Worm (Caenorhabditis elegans) whole organism, early embryonic: ENCODE data around the gene msp-152.

Experiments
- B0310.2 ChIP-seq: sonication (generic microtip); optimal IDR thresholded peaks from 2 replicates; lab custom pipeline; 2016; ENCODE audit warnings: mild to moderate bottlenecking, missing genetic modification characterization, missing compliant biosample characterization
- F13C5.2 ChIP-seq: sonication (generic microtip); optimal IDR thresholded peaks from 2 replicates; lab custom pipeline; 2017; ENCODE audit warnings: mild to moderate bottlenecking, missing genetic modification characterization, inconsistent platforms, missing compliant biosample characterization
- aly-1 ChIP-seq: sonication (generic microtip); optimal IDR thresholded peaks from 2 replicates; lab custom pipeline; 2016; ENCODE audit warnings: missing genetic modification characterization, missing compliant biosample characterization
- ama-1 ChIP-seq: fragments of 150-350 bp; optimal IDR thresholded peaks from 2 replicates; lab custom pipeline; 2014
- ceh-13 ChIP-seq: fragments of 200-800 bp; sonication (Bioruptor generic); optimal IDR thresholded peaks from 2 replicates; lab custom pipeline; 2018; ENCODE audit warnings: mild to moderate bottlenecking, missing genetic modification characterization, missing compliant biosample characterization
- ceh-36 ChIP-seq: sonication (generic microtip); optimal IDR thresholded peaks from 2 replicates; lab custom pipeline; 2016; ENCODE audit warnings: missing genetic modification characterization, inconsistent platforms, missing compliant biosample characterization
- ets-7 ChIP-seq: sonication (generic microtip); optimal IDR thresholded peaks from 2 replicates; lab custom pipeline; 2016; ENCODE audit warnings: missing genotype, missing genetic modification characterization, missing compliant biosample characterization
- flt-1 ChIP-seq: fragments of 200-800 bp; sonication (Bioruptor generic); IDR thresholded peaks from 2 replicates; pipeline ENCODE4 v1.3.6; 2022; ENCODE audit warnings: missing genetic modification characterization, missing compliant biosample characterization
- hmbx-1 ChIP-seq: sonication (generic microtip); optimal IDR thresholded peaks from 2 replicates; lab custom pipeline; 2016; ENCODE audit warnings: mild to moderate bottlenecking, missing genetic modification characterization, missing compliant biosample characterization
- hmg-4 ChIP-seq: fragments of 200-800 bp; sonication (Bioruptor generic); optimal IDR thresholded peaks from 2 replicates; lab custom pipeline; 2018; ENCODE audit warnings: mild to moderate bottlenecking, missing genetic modification characterization, missing compliant biosample characterization
- scrt-1 ChIP-seq: fragments of 200-800 bp; sonication (Bioruptor generic); IDR thresholded peaks from 2 replicates; pipeline ENCODE4 v1.3.6; 2022; ENCODE audit warnings: missing genetic modification characterization, missing compliant biosample characterization
- sea-1 ChIP-seq: fragments of 200-800 bp; sonication (Bioruptor generic); conservative IDR thresholded peaks from 2 replicates; pipeline ENCODE4 v1.3.6; 2022; ENCODE audit warnings: missing genetic modification characterization, missing compliant biosample characterization
- tbx-11 ChIP-seq: fragments of 200-800 bp; sonication (Bioruptor generic); IDR thresholded peaks from 2 replicates; pipeline ENCODE4 v1.3.6; 2022; ENCODE audit warnings: missing genetic modification characterization, missing compliant biosample characterization

DNA sequence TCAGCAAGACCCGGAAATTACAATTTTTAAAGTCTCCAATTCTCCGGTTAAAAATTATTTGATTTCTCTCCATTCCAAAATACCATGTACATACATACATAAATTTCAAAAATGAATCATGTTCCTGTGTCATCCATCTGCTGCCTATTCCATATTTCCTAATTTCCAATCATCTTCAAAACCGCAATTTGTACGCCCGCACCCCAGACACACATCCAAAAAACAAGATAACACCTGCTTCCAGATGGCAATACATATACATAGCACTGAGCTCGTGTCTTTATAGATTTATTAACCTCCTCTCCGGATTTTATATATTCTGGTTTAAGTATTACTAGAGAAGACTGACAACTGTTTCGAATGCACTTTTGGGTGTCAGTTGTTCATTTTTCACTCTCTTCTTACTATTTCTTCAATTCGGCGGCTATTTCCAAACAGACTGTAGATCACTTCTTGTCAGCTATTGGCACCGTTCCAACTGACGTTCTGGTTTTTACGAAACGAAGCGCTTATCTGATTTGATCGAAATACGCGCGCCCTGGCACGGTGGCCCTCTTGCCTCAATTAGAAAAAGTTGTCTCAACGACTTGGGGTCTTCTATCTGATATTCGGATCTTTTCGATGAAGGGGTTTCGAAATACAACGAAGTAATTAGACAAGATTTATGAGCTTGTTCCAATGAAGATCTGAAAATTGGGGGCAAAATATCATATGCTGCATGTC lies 49.0 kb downstream of the msp-152 start:
- TF ChIP-seq ets-7 (tag; lab: Kevin White, UChicago), result no peak
- no peak for TF ChIP-seq ama-1 (lab: Kevin White, UChicago)
- no peak for TF ChIP-seq sea-1 (GFP tag; lab: Robert Waterston, UW)
- no peak for TF ChIP-seq B0310.2 (tag; lab: Kevin White, UChicago)
- no peak for TF ChIP-seq flt-1 (GFP tag; lab: Robert Waterston, UW)
- no peak for TF ChIP-seq scrt-1
- TF ChIP-seq ceh-36 (tag; lab: Kevin White, UChicago), result no peak
- TF ChIP-seq tbx-11 (GFP tag; lab: Robert Waterston, UW), result no peak
- TF ChIP-seq F13C5.2 (tag; lab: Kevin White, UChicago), result no peak
- TF ChIP-seq aly-1 (tag; lab: Kevin White, UChicago), result no peak
- no peak for TF ChIP-seq ceh-13
- no peak for TF ChIP-seq hmg-4 (GFP tag; lab: Kevin White, UChicago)
- no peak for TF ChIP-seq hmbx-1
